Fruit fly (Drosophila melanogaster): Measurements from ENCODE around the gene Blos2.

Gene Blos2

dm6 chr3L:11061200-11061599 is at the start of gene Blos2, which contains the start of gene CG6321:
Gene Blos2 (plus strand): TSS chr3L:11061571.
Gene CG6321 (minus strand): TSS chr3L:11061224.
- TF ChIP-seq Pif1B (GFP tag; optimal IDR thresholded peaks at IDR 0.05) (peak; percentile 69), CG13204 (GFP tag; optimal IDR thresholded peaks at IDR 0.05) (no peak), Ets98B (GFP tag; IDR thresholded peaks at IDR 0.05) (peak; percentile 73), CG10348 (GFP tag; IDR thresholded peaks at IDR 0.05) (no peak), gl (tag; optimal IDR thresholded peaks at IDR 0.05) (peak; percentile 0), rn (GFP tag; IDR thresholded peaks at IDR 0.05) (no peak), CG12605 (GFP tag; IDR thresholded peaks at IDR 0.05) (peak; percentile 76), fd96Ca (GFP tag; IDR thresholded peaks at IDR 0.05) (no peak), CG9948 (tag; optimal IDR thresholded peaks at IDR 0.05) (peak; percentile 72), CG8159 (tag; optimal IDR thresholded peaks at IDR 0.05) (peak; percentile 77), CG32121 (GFP tag; IDR thresholded peaks at IDR 0.05) (peak; percentile 69), CG34367 (tag; optimal IDR thresholded peaks at IDR 0.05) (peak; percentile 66), CG17806 (tag; optimal IDR thresholded peaks at IDR 0.05) (peak; percentile 75), CG8301 (tag; optimal IDR thresholded peaks at IDR 0.05) (peak; percentile 77), Pif1A (GFP tag; optimal IDR thresholded peaks at IDR 0.05) (peak; percentile 69), CG4496 (GFP tag; IDR thresholded peaks at IDR 0.05) (peak; percentile 70; the same call in 2 of the 3 replicates), D1 (tag; optimal IDR thresholded peaks at IDR 0.05) (no peak), CG14655 (GFP tag; optimal IDR thresholded peaks at IDR 0.05) (peak; percentile 74), EcR (GFP tag; optimal IDR thresholded peaks at IDR 0.05) (no peak), Snoo (tag; optimal IDR thresholded peaks at IDR 0.05) (peak; percentile 58), CG15710 (tag; optimal IDR thresholded peaks at IDR 0.05) (peak; percentile 70)

- TF ChIP-seq CG34367 (tag; optimal IDR thresholded peaks at IDR 0.05) (no peak), fd96Ca (GFP tag; IDR thresholded peaks at IDR 0.05) (no peak)
These were observed 49.7 kb upstream of the Blos2 start for dm6 chr3L:11011610-11012202.

dm6 chr3L:11015203-11015602 is 46.2 kb upstream of the Blos2 start:
- TF ChIP-seq Snoo (tag; optimal IDR thresholded peaks at IDR 0.05): no peak
- TF ChIP-seq CG8159 (tag; optimal IDR thresholded peaks at IDR 0.05): no peak
- TF ChIP-seq CG8301 (tag; optimal IDR thresholded peaks at IDR 0.05): no peak
- TF ChIP-seq CG15710 (tag; optimal IDR thresholded peaks at IDR 0.05): no peak
- no peak for TF ChIP-seq fd96Ca (GFP tag; IDR thresholded peaks at IDR 0.05)
- no peak for TF ChIP-seq EcR (GFP tag; optimal IDR thresholded peaks at IDR 0.05)
- no peak for TF ChIP-seq CG34367 (tag; optimal IDR thresholded peaks at IDR 0.05)
- no peak for TF ChIP-seq CG4496 (GFP tag; IDR thresholded peaks at IDR 0.05)
- TF ChIP-seq CG14655 (GFP tag; optimal IDR thresholded peaks at IDR 0.05): no peak
- no peak for TF ChIP-seq CG32121 (GFP tag; IDR thresholded peaks at IDR 0.05)
- TF ChIP-seq CG17806 (tag; optimal IDR thresholded peaks at IDR 0.05): no peak
- no peak for TF ChIP-seq gl (tag; optimal IDR thresholded peaks at IDR 0.05)
- TF ChIP-seq rn (GFP tag; IDR thresholded peaks at IDR 0.05): no peak
- TF ChIP-seq Pif1B (GFP tag; optimal IDR thresholded peaks at IDR 0.05): no peak
- no peak for TF ChIP-seq CG13204 (GFP tag; optimal IDR thresholded peaks at IDR 0.05)
- no peak for TF ChIP-seq CG12605 (GFP tag; IDR thresholded peaks at IDR 0.05)
- TF ChIP-seq Ets98B (GFP tag; IDR thresholded peaks at IDR 0.05): no peak
- no peak for TF ChIP-seq CG10348 (GFP tag; IDR thresholded peaks at IDR 0.05)

- TF ChIP-seq CG8301 (tag; optimal IDR thresholded peaks at IDR 0.05): no peak
These were observed 41.3 kb upstream of the Blos2 start for dm6 chr3L:11020058-11020457.

dm6 chr3L:11021958-11022357 is 39.4 kb upstream of the Blos2 start:
- TF ChIP-seq CG34367 (tag; optimal IDR thresholded peaks at IDR 0.05) (no peak), Pif1B (GFP tag; optimal IDR thresholded peaks at IDR 0.05) (no peak), gl (tag; optimal IDR thresholded peaks at IDR 0.05) (no peak), Snoo (tag; optimal IDR thresholded peaks at IDR 0.05) (no peak), CG4496 (GFP tag; IDR thresholded peaks at IDR 0.05) (0 out of 3 replicates have a peak, but pooled peaks have one; percentile 27), EcR (GFP tag; optimal IDR thresholded peaks at IDR 0.05) (peak; percentile 51), CG13204 (GFP tag; optimal IDR thresholded peaks at IDR 0.05) (peak; percentile 87), CG12605 (GFP tag; IDR thresholded peaks at IDR 0.05) (no peak), CG8159 (tag; optimal IDR thresholded peaks at IDR 0.05) (no peak), rn (GFP tag; IDR thresholded peaks at IDR 0.05) (no peak), Ets98B (GFP tag; IDR thresholded peaks at IDR 0.05) (no peak), CG10348 (GFP tag; IDR thresholded peaks at IDR 0.05) (0 out of 2 replicates have a peak, but pooled peaks have one; percentile 26), D1 (tag; optimal IDR thresholded peaks at IDR 0.05) (no peak), Pif1A (GFP tag; optimal IDR thresholded peaks at IDR 0.05) (no peak), CG15710 (tag; optimal IDR thresholded peaks at IDR 0.05) (no peak), CG8301 (tag; optimal IDR thresholded peaks at IDR 0.05) (no peak), CG14655 (GFP tag; optimal IDR thresholded peaks at IDR 0.05) (no peak), CG17806 (tag; optimal IDR thresholded peaks at IDR 0.05) (no peak), CG9948 (tag; optimal IDR thresholded peaks at IDR 0.05) (no peak), CG32121 (GFP tag; IDR thresholded peaks at IDR 0.05) (no peak), fd96Ca (GFP tag; IDR thresholded peaks at IDR 0.05) (0 out of 3 replicates have a peak, but pooled peaks have one; percentile 5)

dm6 chr3L:11023235-11023634 is 38.1 kb upstream of the Blos2 start, which contains the start of gene Fad2:
Gene Fad2 (plus strand): TSS chr3L:11023535.
- no peak for TF ChIP-seq CG9948 (tag; optimal IDR thresholded peaks at IDR 0.05)
- no peak for TF ChIP-seq CG10348 (GFP tag; IDR thresholded peaks at IDR 0.05)
- TF ChIP-seq Pif1A (GFP tag; optimal IDR thresholded peaks at IDR 0.05): no peak
- no peak for TF ChIP-seq CG15710 (tag; optimal IDR thresholded peaks at IDR 0.05)
- no peak for TF ChIP-seq CG8301 (tag; optimal IDR thresholded peaks at IDR 0.05)
- no peak for TF ChIP-seq D1 (tag; optimal IDR thresholded peaks at IDR 0.05)

All from whole organism, pupa.